Worm (Caenorhabditis elegans) whole organism, midembryonic: ENCODE results near the gene wdr-46.

Experiments used
- cog-1 ChIP-seq: sonication (generic microtip); optimal IDR thresholded peaks from 2 replicates; lab custom pipeline; 2016; ENCODE audit warnings: missing genetic modification characterization, missing compliant biosample characterization
- flt-1 ChIP-seq: fragments of 200-800 bp; sonication (Bioruptor generic); IDR thresholded peaks from 2 replicates; pipeline ENCODE4 v1.3.6; 2022; ENCODE audit warnings: missing genetic modification characterization, missing compliant biosample characterization
- med-1 ChIP-seq: sonication (generic microtip); optimal IDR thresholded peaks from 2 replicates; lab custom pipeline; 2017; ENCODE audit warnings: missing genetic modification characterization, mild to moderate bottlenecking, missing compliant biosample characterization, antibody characterized with exemption, missing genetic modification reagents; ENCODE audit not compliant: insufficient read depth
- ref-1 ChIP-seq: fragments of 200-800 bp; sonication (Bioruptor generic); conservative IDR thresholded peaks from 2 replicates; pipeline ENCODE4 v1.3.6; 2022; ENCODE audit warnings: missing genetic modification reagents, missing genetic modification characterization, missing compliant biosample characterization
- tab-1 ChIP-seq: fragments of 200-800 bp; sonication (Bioruptor generic); IDR thresholded peaks from 2 replicates; pipeline ENCODE4 v1.3.6; 2022; ENCODE audit warnings: missing genetic modification characterization, missing compliant biosample characterization
- ztf-23 ChIP-seq: fragments of 200-800 bp; sonication (Bioruptor generic); IDR thresholded peaks from 2 replicates; pipeline ENCODE4 v1.3.6; 2022; ENCODE audit warnings: missing genetic modification reagents, missing genetic modification characterization, missing compliant biosample characterization
- ztf-29 ChIP-seq: fragments of 200-800 bp; sonication (Bioruptor generic); IDR thresholded peaks from 2 replicates; pipeline ENCODE4 v1.3.6; 2022; ENCODE audit warnings: missing genetic modification reagents, missing genetic modification characterization, missing compliant biosample characterization

DNA sequence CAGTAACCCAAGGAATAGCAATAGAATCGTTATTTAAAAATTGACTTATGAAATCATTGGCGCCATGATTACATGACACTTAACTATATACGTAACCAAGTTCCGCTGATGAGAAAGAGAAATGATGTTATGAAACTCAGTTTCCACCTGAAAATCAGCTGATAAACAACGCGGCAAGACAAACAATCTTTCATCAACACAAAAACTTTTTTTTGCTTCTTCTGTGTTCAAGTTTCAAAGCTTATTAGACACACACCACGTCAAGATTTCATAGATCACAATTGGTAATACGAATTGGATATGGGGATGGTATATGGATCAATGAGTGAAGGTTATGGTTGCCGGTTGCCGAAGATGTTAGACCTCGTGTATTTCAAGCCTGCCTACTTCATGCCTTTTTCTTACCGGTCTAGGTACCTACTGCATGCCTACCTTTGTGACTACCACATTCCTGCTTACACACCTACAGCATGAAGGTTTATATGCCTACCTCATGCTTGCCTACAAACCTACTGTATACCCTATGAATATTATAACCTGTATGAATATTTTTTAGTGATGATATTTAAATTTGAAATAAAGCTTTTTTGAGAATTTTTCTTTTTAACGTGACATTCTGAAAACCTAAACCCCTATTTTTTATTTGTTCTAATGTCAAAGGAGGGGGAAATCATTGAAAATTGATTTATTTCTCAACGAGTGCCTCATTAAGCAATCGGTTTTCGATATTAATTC lies 35.0 kb upstream of the wdr-46 start, which contains the start of the genes F19B6.10 and wht-5:
- no peak for TF ChIP-seq med-1 (GFP tag; lab: Kevin White, UChicago)
- no peak for TF ChIP-seq tab-1
- TF ChIP-seq cog-1 (tag; lab: Kevin White, UChicago), result no peak
- TF ChIP-seq ztf-29, result no peak
- no peak for TF ChIP-seq ref-1
- TF ChIP-seq ztf-23 (GFP tag; lab: Robert Waterston, UW), result no peak
- TF ChIP-seq flt-1 (GFP tag; lab: Robert Waterston, UW), result no peak
